Fruit fly (Drosophila melanogaster) whole organism, prepupa: Measurements from ENCODE around the gene CG31775.

ENCODE experiments used
- CG15336 ChIP-seq: fragments of 200-800 bp; sonication (Bioruptor generic); IDR thresholded peaks from 2 replicates; pipeline ENCODE4 v1.3.6; 2022; ENCODE audit warnings: missing biosample characterization, missing genetic modification characterization
- CG32006 ChIP-seq: fragments of 200-800 bp; sonication (Bioruptor generic); optimal IDR thresholded peaks from 3 replicates; lab custom pipeline; 2017; ENCODE audit warnings: missing biosample characterization, mild to moderate bottlenecking, missing genetic modification characterization
- CG6163 ChIP-seq: fragments of 200-800 bp; sonication (Bioruptor generic); IDR thresholded peaks from 3 replicates; pipeline ENCODE4 v1.3.6; 2022; ENCODE audit warnings: missing biosample characterization, missing genetic modification characterization
- CG7368 ChIP-seq: fragments of 200-800 bp; sonication (Bioruptor generic); optimal IDR thresholded peaks from 3 replicates; lab custom pipeline; 2016; ENCODE audit warnings: missing biosample characterization, missing genetic modification characterization
- Gug ChIP-seq: fragments of 200-800 bp; sonication (Bioruptor generic); IDR thresholded peaks from 2 replicates; pipeline ENCODE4 v1.3.6; 2022; ENCODE audit warnings: missing biosample characterization, missing genetic modification characterization
- Lpt ChIP-seq: fragments of 200-800 bp; sonication (Bioruptor generic); optimal IDR thresholded peaks from 3 replicates; lab custom pipeline; 2016; ENCODE audit warnings: missing biosample characterization, missing genetic modification characterization
- Sox102F ChIP-seq: fragments of 200-800 bp; sonication (Bioruptor generic); optimal IDR thresholded peaks from 2 replicates; lab custom pipeline; 2016; ENCODE audit warnings: missing biosample characterization, mild to moderate bottlenecking, missing genetic modification characterization
- eg ChIP-seq: fragments of 200-800 bp; sonication (Bioruptor generic); IDR thresholded peaks from 3 replicates; pipeline ENCODE4 v1.3.6; 2022; ENCODE audit warnings: missing biosample characterization, missing genetic modification characterization
- salr ChIP-seq, 2 experiments: fragments of 200-800 bp; sonication (Bioruptor generic); optimal IDR thresholded peaks; 3 replicates each; lab custom pipeline; 2016 to 2018; ENCODE audit warnings: missing biosample characterization in 2 of 2, missing genetic modification characterization in 2 of 2, mild to moderate bottlenecking in 1 of 2

dm6 chr2L:14697938-14698337 lies 39.6 kb downstream of the CG31775 start:
- no peak for TF ChIP-seq salr (GFP tag; optimal IDR thresholded peaks at IDR 0.05; lab: Kevin White, UChicago)
- peak; percentile 55; the same call in 1 of the 2 replicates for TF ChIP-seq CG15336 (GFP tag; lab: Robert Waterston, UW)
- no peak for TF ChIP-seq Lpt
- TF ChIP-seq CG7368 (GFP tag; lab: Kevin White, UChicago), result no peak
- TF ChIP-seq Sox102F (GFP tag; lab: Kevin White, UChicago), result peak; percentile 14
- no peak; the same call in 2 of the 3 replicates for TF ChIP-seq eg (GFP tag; lab: Robert Waterston, UW)
- no peak for TF ChIP-seq Gug (GFP tag; lab: Robert Waterston, UW)
- TF ChIP-seq CG6163 (GFP tag; lab: Robert Waterston, UW), result no peak
- peak; percentile 65 for TF ChIP-seq CG32006 (GFP tag; lab: Kevin White, UChicago)
